Fruit fly (Drosophila melanogaster) whole organism, embryonic: Measurements from ENCODE around the gene CG9498.
A peak's percentile ranks its signal among the peaks of the same experiment; 100 is the strongest.

Source experiments
- Atf3 ChIP-seq: fragments of 200-800 bp; sonication (Bioruptor generic); optimal IDR thresholded peaks from 3 replicates; lab custom pipeline; 2016; ENCODE audit warnings: missing biosample characterization, missing genetic modification characterization
- CG10366 ChIP-seq: fragments of 200-800 bp; sonication (Bioruptor generic); IDR thresholded peaks from 2 replicates; pipeline ENCODE4 v1.3.6; 2022; ENCODE audit warnings: missing biosample characterization, missing genetic modification characterization
- CG11696 ChIP-seq: fragments of 200-800 bp; sonication (Bioruptor generic); IDR thresholded peaks from 2 replicates; pipeline ENCODE4 v1.3.6; 2022; ENCODE audit warnings: missing biosample characterization, missing genetic modification characterization
- CG12942 ChIP-seq: fragments of 200-800 bp; sonication (Bioruptor generic); optimal IDR thresholded peaks from 3 replicates; lab custom pipeline; 2016; ENCODE audit warnings: missing biosample characterization, missing genetic modification characterization
- CG13296 ChIP-seq: fragments of 200-800 bp; sonication (Bioruptor generic); optimal IDR thresholded peaks from 3 replicates; lab custom pipeline; 2018; ENCODE audit warnings: missing biosample characterization, mild to moderate bottlenecking, missing genetic modification characterization
- CG16815 ChIP-seq: fragments of 200-800 bp; sonication (Bioruptor generic); optimal IDR thresholded peaks from 3 replicates; lab custom pipeline; 2017; ENCODE audit warnings: missing biosample characterization, mild to moderate bottlenecking, missing genetic modification characterization
- CG18599 ChIP-seq: fragments of 200-800 bp; sonication (Bioruptor generic); optimal IDR thresholded peaks from 3 replicates; lab custom pipeline; 2017; ENCODE audit warnings: missing biosample characterization, missing genetic modification characterization, mild to moderate bottlenecking, moderate library complexity, missing genetic modification reagents
- CG4360 ChIP-seq: fragments of 200-800 bp; sonication (Bioruptor generic); IDR thresholded peaks from 2 replicates; pipeline ENCODE4 v1.3.6; 2022; ENCODE audit warnings: missing biosample characterization, missing genetic modification characterization
- CG5953 ChIP-seq: fragments of 200-800 bp; sonication (Bioruptor generic); IDR thresholded peaks from 2 replicates; pipeline ENCODE4 v1.3.6; 2022; ENCODE audit warnings: missing biosample characterization, missing genetic modification characterization
- CG6654 ChIP-seq: fragments of 200-800 bp; sonication (Bioruptor generic); optimal IDR thresholded peaks from 2 replicates; lab custom pipeline; 2017; ENCODE audit warnings: missing biosample characterization, mild to moderate bottlenecking, missing genetic modification characterization
- CG7271 ChIP-seq: fragments of 200-800 bp; sonication (Bioruptor generic); optimal IDR thresholded peaks from 2 replicates; lab custom pipeline; 2018; ENCODE audit warnings: missing biosample characterization, mild to moderate bottlenecking, missing genetic modification characterization, moderate library complexity
- CG7963 ChIP-seq: fragments of 200-800 bp; sonication (Bioruptor generic); IDR thresholded peaks from 3 replicates; pipeline ENCODE4 v1.3.6; 2022; ENCODE audit warnings: missing biosample characterization, missing genetic modification characterization; ENCODE audit not compliant: partially characterized antibody
- E2f1 ChIP-seq: fragments of 200-800 bp; sonication (Bioruptor generic); IDR thresholded peaks from 2 replicates; pipeline ENCODE4 v1.3.6; 2022; ENCODE audit warnings: missing biosample characterization, missing genetic modification characterization
- HmgZ ChIP-seq: fragments of 200-800 bp; sonication (Bioruptor generic); optimal IDR thresholded peaks from 2 replicates; lab custom pipeline; 2018; ENCODE audit warnings: missing biosample characterization, mild to moderate bottlenecking, missing genetic modification characterization
- Hr51 ChIP-seq, 2 experiments: fragments of 200-800 bp; sonication (Bioruptor generic); optimal IDR thresholded peaks; 2 replicates in 1 of 2; 3 replicates in 1 of 2; lab custom pipeline; 2016 to 2018; ENCODE audit warnings: missing biosample characterization in 2 of 2, missing genetic modification characterization in 2 of 2, mild to moderate bottlenecking in 1 of 2, moderate library complexity in 1 of 2
- Hr78 ChIP-seq, 2 experiments: fragments of 200-800 bp in 1 of 2; fragments of >200 bp in 1 of 2; sonication (Bioruptor generic) in 1 of 2; optimal IDR thresholded peaks; 2 replicates each; lab custom pipeline; 2017 to 2019; ENCODE audit warnings: missing biosample characterization in 2 of 2, missing genetic modification characterization in 2 of 2, mild to moderate bottlenecking in 1 of 2, moderate library complexity in 1 of 2
- Lim3 ChIP-seq: fragments of 200-800 bp; sonication (Bioruptor generic); IDR thresholded peaks from 2 replicates; pipeline ENCODE4 v1.3.6; 2022; ENCODE audit warnings: missing biosample characterization, missing genetic modification characterization
- NC2α ChIP-seq: fragments of 200-800 bp; sonication (Bioruptor generic); optimal IDR thresholded peaks from 2 replicates; lab custom pipeline; 2016; ENCODE audit warnings: missing biosample characterization, missing genetic modification characterization
- Ptx1 ChIP-seq: fragments of 200-800 bp; sonication (Bioruptor generic); IDR thresholded peaks from 2 replicates; pipeline ENCODE4 v1.3.6; 2022; ENCODE audit warnings: missing biosample characterization, missing genetic modification characterization
- Rx ChIP-seq: fragments of 200-800 bp; sonication (Bioruptor generic); IDR thresholded peaks from 2 replicates; pipeline ENCODE4 v1.3.6; 2022; ENCODE audit warnings: missing biosample characterization, missing genetic modification characterization
- abd-A ChIP-seq: fragments of 200-800 bp; sonication (Bioruptor generic); optimal IDR thresholded peaks from 3 replicates; lab custom pipeline; 2019; ENCODE audit warnings: missing biosample characterization, mild to moderate bottlenecking, missing genetic modification characterization, moderate library complexity
- cad ChIP-seq: fragments of >200 bp; optimal IDR thresholded peaks from 2 replicates; lab custom pipeline; 2017; ENCODE audit warnings: missing biosample characterization, missing genetic modification characterization
- cwo ChIP-seq: fragments of 200-800 bp; sonication (Bioruptor generic); optimal IDR thresholded peaks from 3 replicates; lab custom pipeline; 2017; ENCODE audit warnings: missing biosample characterization, missing genetic modification characterization, mild to moderate bottlenecking, moderate library complexity, missing genetic modification reagents
- dm ChIP-seq: fragments of 200-800 bp; sonication (Bioruptor generic); optimal IDR thresholded peaks from 3 replicates; lab custom pipeline; 2016; ENCODE audit warnings: missing biosample characterization, missing genetic modification characterization
- exex ChIP-seq: fragments of 200-800 bp; sonication (Bioruptor generic); optimal IDR thresholded peaks from 4 replicates; lab custom pipeline; 2018; ENCODE audit warnings: missing biosample characterization, mild to moderate bottlenecking, missing genetic modification characterization, moderate library complexity
- fd3F ChIP-seq: fragments of 200-800 bp; sonication (Bioruptor generic); optimal IDR thresholded peaks from 2 replicates; lab custom pipeline; 2018; ENCODE audit warnings: missing biosample characterization, mild to moderate bottlenecking, missing genetic modification characterization, moderate library complexity
- gsb-n ChIP-seq: fragments of 200-800 bp; sonication (Bioruptor generic); optimal IDR thresholded peaks from 3 replicates; lab custom pipeline; 2018; ENCODE audit warnings: missing biosample characterization, mild to moderate bottlenecking, missing genetic modification characterization
- ham ChIP-seq: fragments of 200-800 bp; sonication (Bioruptor generic); IDR thresholded peaks from 2 replicates; pipeline ENCODE4 v1.3.6; 2022; ENCODE audit warnings: missing biosample characterization, missing genetic modification characterization
- lab ChIP-seq: fragments of 200-800 bp; sonication (Bioruptor generic); optimal IDR thresholded peaks from 3 replicates; lab custom pipeline; 2017; ENCODE audit warnings: missing biosample characterization, missing genetic modification characterization, mild to moderate bottlenecking, moderate library complexity, missing genetic modification reagents
- mam ChIP-seq: fragments of 200-800 bp; sonication (Bioruptor generic); optimal IDR thresholded peaks from 3 replicates; lab custom pipeline; 2016; ENCODE audit warnings: missing biosample characterization, missing genetic modification characterization
- mld ChIP-seq: fragments of 200-800 bp; sonication (Bioruptor generic); IDR thresholded peaks from 3 replicates; pipeline ENCODE4 v1.3.6; 2022; ENCODE audit warnings: missing biosample characterization, missing genetic modification characterization; ENCODE audit not compliant: partially characterized antibody
- nerfin-1 ChIP-seq: fragments of 200-800 bp; sonication (Bioruptor generic); optimal IDR thresholded peaks from 3 replicates; lab custom pipeline; 2019; ENCODE audit warnings: missing biosample characterization, mild to moderate bottlenecking, missing genetic modification characterization, moderate library complexity
- nerfin-2 ChIP-seq: fragments of 200-800 bp; sonication (Bioruptor generic); IDR thresholded peaks from 2 replicates; pipeline ENCODE4 v1.3.6; 2022; ENCODE audit warnings: missing biosample characterization, missing genetic modification characterization; ENCODE audit not compliant: partially characterized antibody
- pita ChIP-seq: fragments of 200-800 bp; sonication (Bioruptor generic); optimal IDR thresholded peaks from 2 replicates; lab custom pipeline; 2017; ENCODE audit warnings: missing biosample characterization, mild to moderate bottlenecking, missing genetic modification characterization
- sens-2 ChIP-seq: fragments of 200-800 bp; sonication (Bioruptor generic); IDR thresholded peaks from 2 replicates; pipeline ENCODE4 v1.3.6; 2022; ENCODE audit warnings: missing biosample characterization, missing genetic modification characterization
- seq ChIP-seq: fragments of 200-800 bp; sonication (Bioruptor generic); IDR thresholded peaks from 2 replicates; pipeline ENCODE4 v1.3.6; 2022; ENCODE audit warnings: missing biosample characterization, missing genetic modification characterization
- slou ChIP-seq: fragments of 200-800 bp; sonication (Bioruptor generic); optimal IDR thresholded peaks from 3 replicates; lab custom pipeline; 2016; ENCODE audit warnings: missing biosample characterization, missing genetic modification characterization
- tll ChIP-seq, 2 experiments: fragments of 200-800 bp in 1 of 2; fragments of >200 bp in 1 of 2; sonication (Bioruptor generic) in 1 of 2; optimal IDR thresholded peaks; 2 replicates each; lab custom pipeline; 2017 to 2019; ENCODE audit warnings: missing biosample characterization in 2 of 2, missing genetic modification characterization in 2 of 2, mild to moderate bottlenecking in 1 of 2, moderate library complexity in 1 of 2
- ttk ChIP-seq: fragments of 200-800 bp; sonication (Bioruptor generic); IDR thresholded peaks from 2 replicates; pipeline ENCODE4 v2.1.2; 2022; ENCODE audit warnings: missing biosample characterization, missing genetic modification characterization
- zen ChIP-seq: fragments of 200-800 bp; sonication (Bioruptor generic); optimal IDR thresholded peaks from 3 replicates; lab custom pipeline; 2018; ENCODE audit warnings: missing biosample characterization, mild to moderate bottlenecking, missing genetic modification characterization, moderate library complexity

CG9498 gene

dm6 chr2L:6379197-6379596 is 28.4 kb upstream of the CG9498 start (continued):
- TF ChIP-seq abd-A = no peak
- TF ChIP-seq nerfin-2 (GFP tag; lab: Robert Waterston, UW) = no peak
- no peak for TF ChIP-seq slou (GFP tag; lab: Kevin White, UChicago)
- no peak for TF ChIP-seq CG11696
- TF ChIP-seq cwo (GFP tag; lab: Kevin White, UChicago) = no peak
- peak; percentile 18 for TF ChIP-seq CG18599 (GFP tag; lab: Kevin White, UChicago)
- no peak for TF ChIP-seq pita
- TF ChIP-seq mld (GFP tag; lab: Robert Waterston, UW) = no peak
- 0 out of 2 replicates have a peak, but pooled peaks have one; percentile 17 for TF ChIP-seq CG10366 (GFP tag; lab: Robert Waterston, UW)
- no peak for TF ChIP-seq exex (tag; lab: Kevin White, UChicago)
- TF ChIP-seq HmgZ (tag; lab: Kevin White, UChicago) = no peak
- no peak for TF ChIP-seq nerfin-1 (tag; lab: Kevin White, UChicago)
- TF ChIP-seq dm = no peak
- no peak for TF ChIP-seq CG16815 (GFP tag; lab: Kevin White, UChicago)
- peak; percentile 23 for TF ChIP-seq lab
- no peak for TF ChIP-seq CG6654 (GFP tag; lab: Kevin White, UChicago)
- peak; percentile 2 for TF ChIP-seq zen (tag; lab: Kevin White, UChicago)
- TF ChIP-seq Ptx1 = no peak
- TF ChIP-seq E2f1 (GFP tag; lab: Robert Waterston, UW) = no peak
- 0 out of 2 replicates have a peak, but pooled peaks have one; percentile 29 for TF ChIP-seq ttk
- TF ChIP-seq gsb-n (tag; lab: Kevin White, UChicago) = no peak

dm6 chr2L:6373141-6373540 is 22.3 kb upstream of the CG9498 start:
- TF ChIP-seq sens-2 (GFP tag; lab: Robert Waterston, UW) (no peak), cad (GFP tag; lab: Kevin White, UChicago) (peak; percentile 49), mam (GFP tag; lab: Kevin White, UChicago) (no peak), CG12942 (GFP tag; lab: Kevin White, UChicago) (no peak), tll (GFP tag; optimal IDR thresholded peaks at IDR 0.05; lab: Kevin White, UChicago) (peak in 1 of 2 experiments; percentile 10), CG7271 (tag; lab: Kevin White, UChicago) (peak; percentile 14), CG5953 (GFP tag; lab: Robert Waterston, UW) (no peak), Atf3 (GFP tag; lab: Kevin White, UChicago) (no peak), Hr51 (GFP tag; optimal IDR thresholded peaks at IDR 0.05; lab: Kevin White, UChicago) (no peak), zen (tag; lab: Kevin White, UChicago) (peak; percentile 95)

- no peak for TF ChIP-seq CG4360 (GFP tag; lab: Robert Waterston, UW)
- TF ChIP-seq CG7963 = no peak
- no peak for TF ChIP-seq fd3F (GFP tag; lab: Kevin White, UChicago)
- no peak for TF ChIP-seq Lim3 (GFP tag; lab: Robert Waterston, UW)
- no peak for TF ChIP-seq Hr78 (GFP tag; optimal IDR thresholded peaks at IDR 0.05; lab: Kevin White, UChicago)
- TF ChIP-seq NC2α = no peak
- TF ChIP-seq Rx (GFP tag; lab: Robert Waterston, UW) = no peak
- TF ChIP-seq CG13296 = no peak
- no peak for TF ChIP-seq seq (GFP tag; lab: Robert Waterston, UW)
- no peak for TF ChIP-seq ham
Measured at dm6 chr2L:6372088-6372487, 21.3 kb upstream of the CG9498 start, which contains the start of gene slam. TSS of gene slam (plus strand) at chr2L:6372388.
